Fruit fly (Drosophila melanogaster): ENCODE data around the gene CG31076.

CG31076 gene

dm6 chr3R:26954020-26954672, 35.5 kb downstream of the CG31076 start (continued):
- peak; percentile 14 for TF ChIP-seq jim (GFP tag; optimal IDR thresholded peaks at IDR 0.05)

- TF ChIP-seq Dif (GFP tag; optimal IDR thresholded peaks at IDR 0.05; ENCODE audit: partially characterized antibody) (no peak), Hr78 (GFP tag; optimal IDR thresholded peaks at IDR 0.05) (no peak), br (GFP tag; optimal IDR thresholded peaks at IDR 0.05) (peak; percentile 43), rgr (GFP tag; optimal IDR thresholded peaks at IDR 0.05) (peak; percentile 51), ey (GFP tag; optimal IDR thresholded peaks at IDR 0.05) (peak; percentile 41)
Observed at dm6 chr3R:26953478-26953874, 36.2 kb downstream of the CG31076 start.

- TF ChIP-seq foxo (GFP tag; optimal IDR thresholded peaks at IDR 0.05): no peak
- TF ChIP-seq Dif (GFP tag; optimal IDR thresholded peaks at IDR 0.05; ENCODE audit: partially characterized antibody): no peak
- no peak for TF ChIP-seq sage (GFP tag; optimal IDR thresholded peaks at IDR 0.05)
- TF ChIP-seq CG32264 (GFP tag; optimal IDR thresholded peaks at IDR 0.05): no peak
Observed at dm6 chr3R:26952857-26953477, 36.7 kb downstream of the CG31076 start.

- TF ChIP-seq Dfd (GFP tag; optimal IDR thresholded peaks at IDR 0.05) (no peak), sv (GFP tag; optimal IDR thresholded peaks at IDR 0.05) (peak; percentile 10)
Observed at dm6 chr3R:26952200-26952856, 37.3 kb downstream of the CG31076 start.

dm6 chr3R:26947296-26947880, 42.3 kb downstream of the CG31076 start, which contains the start of gene Spag1:
Gene Spag1, plus strand, starts transcription at chr3R:26947830.
- TF ChIP-seq h (GFP tag; optimal IDR thresholded peaks at IDR 0.05) (no peak), Hnf4 (GFP tag; optimal IDR thresholded peaks at IDR 0.05) (peak; percentile 75), Abd-B (GFP tag; optimal IDR thresholded peaks at IDR 0.05) (no peak), Jra (GFP tag; optimal IDR thresholded peaks at IDR 0.05) (peak; percentile 42), woc (GFP tag; optimal IDR thresholded peaks at IDR 0.05) (peak; percentile 8), sage (GFP tag; optimal IDR thresholded peaks at IDR 0.05) (peak; percentile 72), dl (GFP tag; optimal IDR thresholded peaks at IDR 0.05; ENCODE audit: insufficient read depth in 1 of 2, partially characterized antibody in 2 of 2) (no peak), CrebA (GFP tag; optimal IDR thresholded peaks at IDR 0.05; ENCODE audit: borderline replicate concordance) (peak; percentile 95), CG32264 (GFP tag; optimal IDR thresholded peaks at IDR 0.05) (peak; percentile 4), brk (GFP tag; optimal IDR thresholded peaks at IDR 0.05) (peak; percentile 46)

- no peak for TF ChIP-seq Myc (optimal IDR thresholded peaks at IDR 0.05)
- no peak for TF ChIP-seq usp (GFP tag; optimal IDR thresholded peaks at IDR 0.05)
- no peak for TF ChIP-seq HLH106 (tag; optimal IDR thresholded peaks at IDR 0.05)
- no peak for TF ChIP-seq fru (GFP tag; optimal IDR thresholded peaks at IDR 0.05)
- no peak for TF ChIP-seq brk (GFP tag; optimal IDR thresholded peaks at IDR 0.05)
- TF ChIP-seq CrebA (GFP tag; optimal IDR thresholded peaks at IDR 0.05; ENCODE audit: borderline replicate concordance): no peak
- TF ChIP-seq N (GFP tag; optimal IDR thresholded peaks at IDR 0.05): no peak
- TF ChIP-seq Sp1 (GFP tag; optimal IDR thresholded peaks at IDR 0.05): no peak
- TF ChIP-seq CG9705 (GFP tag; optimal IDR thresholded peaks at IDR 0.05): no peak
- TF ChIP-seq sv (GFP tag; optimal IDR thresholded peaks at IDR 0.05): no peak
- TF ChIP-seq Jra (GFP tag; optimal IDR thresholded peaks at IDR 0.05): no peak
- TF ChIP-seq Dif (GFP tag; optimal IDR thresholded peaks at IDR 0.05; ENCODE audit: partially characterized antibody): no peak
- peak; percentile 36 for TF ChIP-seq Hr83 (GFP tag; optimal IDR thresholded peaks at IDR 0.05; ENCODE audit: poor library complexity, severe bottlenecking)
- TF ChIP-seq woc (GFP tag; optimal IDR thresholded peaks at IDR 0.05): no peak
- TF ChIP-seq pan (optimal IDR thresholded peaks at IDR 0.05): no peak
- no peak for TF ChIP-seq OdsH (GFP tag; optimal IDR thresholded peaks at IDR 0.05)
- no peak for TF ChIP-seq dsf (GFP tag; optimal IDR thresholded peaks at IDR 0.05; ENCODE audit: borderline replicate concordance)
- no peak for TF ChIP-seq CG32264 (GFP tag; optimal IDR thresholded peaks at IDR 0.05)
- no peak for TF ChIP-seq Hr78 (GFP tag; optimal IDR thresholded peaks at IDR 0.05)
- no peak for TF ChIP-seq foxo (GFP tag; optimal IDR thresholded peaks at IDR 0.05)
- no peak for TF ChIP-seq lola (GFP tag; optimal IDR thresholded peaks at IDR 0.05)
- TF ChIP-seq Rel (GFP tag; optimal IDR thresholded peaks at IDR 0.05): no peak
- peak; percentile 34 for TF ChIP-seq Rel (tag; optimal IDR thresholded peaks at IDR 0.05)
- peak; percentile 26 for TF ChIP-seq Hnf4 (GFP tag; optimal IDR thresholded peaks at IDR 0.05)
Observed at dm6 chr3R:26945233-26945632, 44.4 kb downstream of the CG31076 start, which contains the start of gene CG14252. Gene CG14252, plus strand, starts transcription at chr3R:26945534.

All from whole organism, wandering third instar larva.